Fruit fly (Drosophila melanogaster) S2 (cell line): Measurements from ENCODE around the gene CG5509.

Experiments used
- CG8478 ChIP-seq: fragments of >200 bp; optimal IDR thresholded peaks from 2 replicates; lab custom pipeline; 2018
- CTCF ChIP-seq, 2 experiments: fragments of >200 bp; optimal IDR thresholded peaks; 2 replicates each; lab custom pipeline; 2018

dm6 chr3R:12442601-12443533 is 9.4 kb upstream of the CG5509 start:
- TF ChIP-seq CTCF (optimal IDR thresholded peaks at IDR 0.05; lab: Kevin White, UChicago) (no peak), CG8478 (lab: Kevin White, UChicago) (no peak)
